Fruit fly (Drosophila melanogaster) whole organism, embryonic: ENCODE data around the gene Acp63F.
A peak's percentile ranks its signal among the peaks of the same experiment; 100 is the strongest.

ENCODE experiments used
- CG11560 ChIP-seq: fragments of 200-800 bp; sonication (Bioruptor generic); IDR thresholded peaks from 3 replicates; pipeline ENCODE4 v1.3.6; 2022; ENCODE audit warnings: missing biosample characterization, missing genetic modification characterization
- CG12071 ChIP-seq: fragments of 200-800 bp; sonication (Bioruptor generic); optimal IDR thresholded peaks from 3 replicates; lab custom pipeline; 2018; ENCODE audit warnings: missing biosample characterization, mild to moderate bottlenecking, missing genetic modification characterization
- CG12391 ChIP-seq: fragments of 200-800 bp; sonication (Bioruptor generic); optimal IDR thresholded peaks from 3 replicates; lab custom pipeline; 2018; ENCODE audit warnings: missing biosample characterization, mild to moderate bottlenecking, missing genetic modification characterization, moderate library complexity
- CG13775 ChIP-seq: fragments of 200-800 bp; sonication (Bioruptor generic); optimal IDR thresholded peaks from 3 replicates; lab custom pipeline; 2017; ENCODE audit warnings: missing biosample characterization, mild to moderate bottlenecking, missing genetic modification characterization
- CG14050 ChIP-seq: fragments of 200-800 bp; sonication (Bioruptor generic); IDR thresholded peaks from 3 replicates; pipeline ENCODE4 v1.3.6; 2022; ENCODE audit warnings: missing biosample characterization, missing genetic modification characterization
- CG14860 ChIP-seq: fragments of 200-800 bp; sonication (Bioruptor generic); IDR thresholded peaks from 3 replicates; pipeline ENCODE4 v1.3.6; 2022; ENCODE audit warnings: missing biosample characterization, missing genetic modification characterization; ENCODE audit not compliant: partially characterized antibody
- CG14965 ChIP-seq: fragments of 200-800 bp; sonication (Bioruptor generic); optimal IDR thresholded peaks from 2 replicates; lab custom pipeline; 2016; ENCODE audit warnings: missing biosample characterization, missing genetic modification characterization, borderline replicate concordance
- CG15514 ChIP-seq: fragments of 200-800 bp; sonication (Bioruptor generic); optimal IDR thresholded peaks from 3 replicates; lab custom pipeline; 2017; ENCODE audit warnings: missing biosample characterization, missing genetic modification characterization, mild to moderate bottlenecking, moderate library complexity, missing genetic modification reagents
- CG17186 ChIP-seq: fragments of 200-800 bp; sonication (Bioruptor generic); optimal IDR thresholded peaks from 3 replicates; lab custom pipeline; 2017; ENCODE audit warnings: missing biosample characterization, missing genetic modification reagents, missing genetic modification characterization
- CG17328 ChIP-seq: fragments of 200-800 bp; sonication (Bioruptor generic); IDR thresholded peaks from 2 replicates; pipeline ENCODE4 v1.3.6; 2022; ENCODE audit warnings: missing biosample characterization, missing genetic modification characterization
- CG17385 ChIP-seq: fragments of 200-800 bp; sonication (Bioruptor generic); optimal IDR thresholded peaks from 3 replicates; lab custom pipeline; 2018; ENCODE audit warnings: missing biosample characterization, mild to moderate bottlenecking, missing genetic modification characterization
- CG2120 ChIP-seq: fragments of 200-800 bp; sonication (Bioruptor generic); optimal IDR thresholded peaks from 3 replicates; lab custom pipeline; 2016; ENCODE audit warnings: missing biosample characterization, missing genetic modification characterization
- CG2202 ChIP-seq: fragments of 200-800 bp; sonication (Bioruptor generic); optimal IDR thresholded peaks from 2 replicates; lab custom pipeline; 2018; ENCODE audit warnings: missing biosample characterization, mild to moderate bottlenecking, missing genetic modification characterization
- CG2889 ChIP-seq: fragments of 200-800 bp; sonication (Bioruptor generic); IDR thresholded peaks from 3 replicates; pipeline ENCODE4 v1.3.6; 2022; ENCODE audit warnings: missing biosample characterization, missing genetic modification characterization
- CG31365 ChIP-seq: fragments of 200-800 bp; sonication (Bioruptor generic); optimal IDR thresholded peaks from 2 replicates; lab custom pipeline; 2018; ENCODE audit warnings: missing biosample characterization, mild to moderate bottlenecking, missing genetic modification characterization
- CG32532 ChIP-seq: fragments of 200-800 bp; sonication (Bioruptor generic); IDR thresholded peaks from 2 replicates; pipeline ENCODE4 v1.3.6; 2022; ENCODE audit warnings: missing biosample characterization, missing genetic modification characterization
- CG4328 ChIP-seq: fragments of 200-800 bp; sonication (Bioruptor generic); optimal IDR thresholded peaks from 3 replicates; lab custom pipeline; 2017; ENCODE audit warnings: missing biosample characterization, missing genetic modification reagents, missing genetic modification characterization
- CG43689 ChIP-seq: fragments of 200-800 bp; sonication (Bioruptor generic); IDR thresholded peaks from 2 replicates; pipeline ENCODE4 v1.3.6; 2022; ENCODE audit warnings: missing biosample characterization, missing genetic modification characterization
- CG6813 ChIP-seq: fragments of 200-800 bp; sonication (Bioruptor generic); optimal IDR thresholded peaks from 2 replicates; lab custom pipeline; 2017; ENCODE audit warnings: missing biosample characterization, missing genetic modification characterization, mild to moderate bottlenecking, moderate library complexity, missing genetic modification reagents
- CG7271 ChIP-seq: fragments of 200-800 bp; sonication (Bioruptor generic); optimal IDR thresholded peaks from 2 replicates; lab custom pipeline; 2018; ENCODE audit warnings: missing biosample characterization, mild to moderate bottlenecking, missing genetic modification characterization, moderate library complexity
- CG8944 ChIP-seq: fragments of 200-800 bp; sonication (Bioruptor generic); optimal IDR thresholded peaks from 3 replicates; lab custom pipeline; 2016; ENCODE audit warnings: missing biosample characterization, missing genetic modification characterization
- CG9215 ChIP-seq: fragments of 200-800 bp; sonication (Bioruptor generic); IDR thresholded peaks from 2 replicates; pipeline ENCODE4 v1.3.6; 2022; ENCODE audit warnings: missing biosample characterization, missing genetic modification characterization
- CG9437 ChIP-seq: fragments of 200-800 bp; sonication (Bioruptor generic); optimal IDR thresholded peaks from 2 replicates; lab custom pipeline; 2018; ENCODE audit warnings: missing biosample characterization, mild to moderate bottlenecking, missing genetic modification characterization
- CTCF ChIP-seq: fragments of 200-800 bp; sonication (Bioruptor generic); optimal IDR thresholded peaks from 2 replicates; lab custom pipeline; 2017; ENCODE audit warnings: missing biosample characterization, mild to moderate bottlenecking, missing genetic modification characterization, moderate library complexity
- Dbx ChIP-seq: fragments of 200-800 bp; sonication (Bioruptor generic); IDR thresholded peaks from 3 replicates; pipeline ENCODE4 v1.3.6; 2022; ENCODE audit warnings: missing biosample characterization, missing genetic modification characterization
- Fer3 ChIP-seq: fragments of 200-800 bp; sonication (Bioruptor generic); optimal IDR thresholded peaks from 2 replicates; lab custom pipeline; 2018; ENCODE audit warnings: missing biosample characterization, mild to moderate bottlenecking, missing genetic modification characterization, moderate library complexity
- Med ChIP-seq: fragments of 200-800 bp; sonication (Bioruptor generic); peaks from one replicate; lab custom pipeline; 2016; ENCODE audit warnings: missing biosample characterization, missing genetic modification characterization, mild to moderate bottlenecking, inconsistent platforms, moderate library complexity
- Mrtf ChIP-seq: fragments of 200-800 bp; sonication (Bioruptor generic); IDR thresholded peaks from 3 replicates; pipeline ENCODE4 v1.3.6; 2022; ENCODE audit warnings: missing biosample characterization, missing genetic modification characterization
- Nf-YB ChIP-seq: fragments of 200-800 bp; sonication (Bioruptor generic); optimal IDR thresholded peaks from 3 replicates; lab custom pipeline; 2019; ENCODE audit warnings: missing biosample characterization, mild to moderate bottlenecking, missing genetic modification characterization, moderate library complexity
- PHDP ChIP-seq: fragments of 200-800 bp; sonication (Bioruptor generic); optimal IDR thresholded peaks from 3 replicates; lab custom pipeline; 2018; ENCODE audit warnings: missing biosample characterization, mild to moderate bottlenecking, missing genetic modification characterization, moderate library complexity
- Ptx1 ChIP-seq: fragments of 200-800 bp; sonication (Bioruptor generic); IDR thresholded peaks from 2 replicates; pipeline ENCODE4 v1.3.6; 2022; ENCODE audit warnings: missing biosample characterization, missing genetic modification characterization
- Stat92E ChIP-seq, 3 experiments: fragments of >200 bp in 2 of 3; fragments of 200-800 bp in 1 of 3; sonication (Bioruptor generic) in 1 of 3; optimal IDR thresholded peaks; 2 replicates each; lab custom pipeline; 2017 to 2019; ENCODE audit warnings: missing biosample characterization in 3 of 3, missing genetic modification characterization in 3 of 3, mild to moderate bottlenecking in 1 of 3, moderate library complexity in 1 of 3
- Trl ChIP-seq, 3 experiments: fragments of >200 bp in 2 of 3; fragments of 200-800 bp in 1 of 3; sonication (Bioruptor generic) in 1 of 3; optimal IDR thresholded peaks; 2 replicates in 1 of 3; 3 replicates in 2 of 3; lab custom pipeline; 2016 to 2017; ENCODE audit warnings: missing biosample characterization in 1 of 3, missing genetic modification characterization in 1 of 3
- ara ChIP-seq: fragments of 200-800 bp; sonication (Bioruptor generic); IDR thresholded peaks from 2 replicates; pipeline ENCODE4 v1.3.6; 2022; ENCODE audit warnings: missing biosample characterization, missing genetic modification characterization
- bab2 ChIP-seq: fragments of 200-800 bp; sonication (Bioruptor generic); optimal IDR thresholded peaks from 2 replicates; lab custom pipeline; 2016; ENCODE audit warnings: missing biosample characterization, missing genetic modification characterization
- br ChIP-seq: fragments of >200 bp; optimal IDR thresholded peaks from 2 replicates; lab custom pipeline; 2017
- cad ChIP-seq: fragments of >200 bp; optimal IDR thresholded peaks from 2 replicates; lab custom pipeline; 2017; ENCODE audit warnings: missing biosample characterization, missing genetic modification characterization
- crc ChIP-seq: fragments of 200-800 bp; sonication (Bioruptor generic); optimal IDR thresholded peaks from 2 replicates; lab custom pipeline; 2016; ENCODE audit warnings: missing biosample characterization, missing genetic modification characterization
- dm ChIP-seq: fragments of 200-800 bp; sonication (Bioruptor generic); optimal IDR thresholded peaks from 3 replicates; lab custom pipeline; 2016; ENCODE audit warnings: missing biosample characterization, missing genetic modification characterization
- exex ChIP-seq: fragments of 200-800 bp; sonication (Bioruptor generic); optimal IDR thresholded peaks from 4 replicates; lab custom pipeline; 2018; ENCODE audit warnings: missing biosample characterization, mild to moderate bottlenecking, missing genetic modification characterization, moderate library complexity
- ham ChIP-seq: fragments of 200-800 bp; sonication (Bioruptor generic); IDR thresholded peaks from 2 replicates; pipeline ENCODE4 v1.3.6; 2022; ENCODE audit warnings: missing biosample characterization, missing genetic modification characterization
- lola ChIP-seq, 3 experiments: fragments of >200 bp in 2 of 3; fragments of 200-800 bp in 1 of 3; sonication (Bioruptor generic) in 1 of 3; optimal IDR thresholded peaks; 2 replicates each; lab custom pipeline; 2017 to 2019; ENCODE audit warnings: missing biosample characterization in 3 of 3, missing genetic modification characterization in 3 of 3, mild to moderate bottlenecking in 1 of 3, moderate library complexity in 1 of 3
- maf-S ChIP-seq: fragments of 200-800 bp; sonication (Bioruptor generic); optimal IDR thresholded peaks from 2 replicates; lab custom pipeline; 2016; ENCODE audit warnings: missing biosample characterization, missing genetic modification characterization
- nerfin-2 ChIP-seq: fragments of 200-800 bp; sonication (Bioruptor generic); IDR thresholded peaks from 2 replicates; pipeline ENCODE4 v1.3.6; 2022; ENCODE audit warnings: missing biosample characterization, missing genetic modification characterization; ENCODE audit not compliant: partially characterized antibody
- onecut ChIP-seq: fragments of 200-800 bp; sonication (Bioruptor generic); IDR thresholded peaks from 2 replicates; pipeline ENCODE4 v1.3.6; 2022; ENCODE audit warnings: missing biosample characterization, missing genetic modification characterization
- ranshi ChIP-seq: fragments of 200-800 bp; sonication (Bioruptor generic); IDR thresholded peaks from 2 replicates; pipeline ENCODE4 v1.3.6; 2022; ENCODE audit warnings: missing biosample characterization, missing genetic modification characterization
- scrt ChIP-seq: fragments of 200-800 bp; sonication (Bioruptor generic); optimal IDR thresholded peaks from 2 replicates; lab custom pipeline; 2018; ENCODE audit warnings: missing biosample characterization, mild to moderate bottlenecking, missing genetic modification characterization, moderate library complexity
- stwl ChIP-seq: fragments of 200-800 bp; sonication (Bioruptor generic); optimal IDR thresholded peaks from 3 replicates; lab custom pipeline; 2018; ENCODE audit warnings: missing biosample characterization, mild to moderate bottlenecking, missing genetic modification characterization, moderate library complexity
- wdn ChIP-seq: fragments of 200-800 bp; sonication (Bioruptor generic); IDR thresholded peaks from 2 replicates; pipeline ENCODE4 v1.3.6; 2022; ENCODE audit warnings: missing biosample characterization, missing genetic modification characterization
- wek ChIP-seq: fragments of 200-800 bp; sonication (Bioruptor generic); optimal IDR thresholded peaks from 3 replicates; lab custom pipeline; 2018; ENCODE audit warnings: missing biosample characterization, mild to moderate bottlenecking, missing genetic modification characterization, moderate library complexity
- z ChIP-seq: fragments of 200-800 bp; sonication (Bioruptor generic); IDR thresholded peaks from 3 replicates; pipeline ENCODE4 v1.3.6; 2022; ENCODE audit warnings: missing biosample characterization, missing genetic modification characterization

Gene Acp63F

dm6 chr3L:3770823-3771222, 45.3 kb downstream of the Acp63F start (continued):
- TF ChIP-seq bab2 (peak; percentile 29), PHDP (tag; lab: Kevin White, UChicago) (peak; percentile 58), CG11560 (no peak), lola (GFP tag; optimal IDR thresholded peaks at IDR 0.05; lab: Kevin White, UChicago) (no peak), CG2120 (GFP tag; lab: Kevin White, UChicago) (peak; percentile 82), Nf-YB (GFP tag; lab: Kevin White, UChicago) (no peak), CG6813 (GFP tag; lab: Kevin White, UChicago) (no peak), wdn (peak; percentile 65), CG17186 (GFP tag; lab: Kevin White, UChicago) (no peak), CG9215 (GFP tag; lab: Robert Waterston, UW) (peak; percentile 47; the same call in 1 of the 2 replicates), scrt (peak; percentile 21), onecut (GFP tag; lab: Robert Waterston, UW) (no peak), CG32532 (GFP tag; lab: Robert Waterston, UW) (peak; percentile 77), crc (GFP tag; lab: Kevin White, UChicago) (no peak), Mrtf (GFP tag; lab: Robert Waterston, UW) (0 out of 3 replicates have a peak, but pooled peaks have one; percentile 12), Stat92E (GFP tag; optimal IDR thresholded peaks at IDR 0.05; lab: Kevin White, UChicago) (no peak), CG2889 (GFP tag; lab: Robert Waterston, UW) (0 out of 3 replicates have a peak, but pooled peaks have one; percentile 35), CG12071 (peak; percentile 35), CG14050 (GFP tag; lab: Robert Waterston, UW) (peak; percentile 21; the same call in 1 of the 3 replicates), z (GFP tag; lab: Robert Waterston, UW) (no peak), CG13775 (GFP tag; lab: Kevin White, UChicago) (peak; percentile 35), CG43689 (GFP tag; lab: Robert Waterston, UW) (no peak), CG12391 (tag; lab: Kevin White, UChicago) (peak; percentile 37), wek (GFP tag; lab: Kevin White, UChicago) (no peak), Trl (optimal IDR thresholded peaks at IDR 0.05; lab: Kevin White, UChicago) (no peak), Trl (GFP tag; optimal IDR thresholded peaks at IDR 0.05; lab: Kevin White, UChicago) (no peak), ranshi (GFP tag; lab: Robert Waterston, UW) (peak; percentile 50), br (lab: Kevin White, UChicago) (no peak), CG9437 (GFP tag; lab: Kevin White, UChicago) (peak; percentile 20)
- TF ChIP-seq, all 482 proteins: peak for 142

- TF ChIP-seq maf-S (no peak), Dbx (no peak), CG15514 (no peak), nerfin-2 (GFP tag; lab: Robert Waterston, UW) (0 out of 2 replicates have a peak, but pooled peaks have one; percentile 36), CG14860 (GFP tag; lab: Robert Waterston, UW) (no peak), CG8944 (GFP tag; lab: Kevin White, UChicago) (no peak), stwl (tag; lab: Kevin White, UChicago) (peak; percentile 15), ham (no peak), CG17385 (GFP tag; lab: Kevin White, UChicago) (peak; percentile 0), CG2202 (no peak), CG4328 (GFP tag; lab: Kevin White, UChicago) (no peak), CG7271 (tag; lab: Kevin White, UChicago) (no peak), CTCF (GFP tag; lab: Kevin White, UChicago) (peak; percentile 88), Mrtf (GFP tag; lab: Robert Waterston, UW) (0 out of 3 replicates have a peak, but pooled peaks have one; percentile 28), CG31365 (peak; percentile 13), CG14965 (peak; percentile 53), cad (no peak), Fer3 (tag; lab: Kevin White, UChicago) (no peak), CG17328 (GFP tag; lab: Robert Waterston, UW) (0 out of 2 replicates have a peak, but pooled peaks have one; percentile 21), dm (GFP tag; lab: Kevin White, UChicago) (no peak), Med (GFP tag; lab: Kevin White, UChicago) (peak; percentile 35), exex (tag; lab: Kevin White, UChicago) (no peak), ara (GFP tag; lab: Robert Waterston, UW) (0 out of 2 replicates have a peak, but pooled peaks have one; percentile 33), Ptx1 (GFP tag; lab: Robert Waterston, UW) (no peak)
Observed at dm6 chr3L:3769157-3769556, 47.0 kb downstream of the Acp63F start.
